Fruit fly (Drosophila melanogaster) whole organism, wandering third instar larva: ENCODE results near the gene mtd.

Experiments
- Abd-B ChIP-seq: fragments of >200 bp; optimal IDR thresholded peaks from 2 replicates; lab custom pipeline; 2017; ENCODE audit warnings: missing biosample characterization, missing genetic modification characterization
- CG32264 ChIP-seq: fragments of 200-800 bp; sonication (Bioruptor generic); optimal IDR thresholded peaks from 2 replicates; lab custom pipeline; 2016; ENCODE audit warnings: missing biosample characterization, missing genetic modification characterization
- CG9705 ChIP-seq: fragments of 200-800 bp; sonication (Bioruptor generic); optimal IDR thresholded peaks from 2 replicates; lab custom pipeline; 2018; ENCODE audit warnings: missing biosample characterization, mild to moderate bottlenecking, missing genetic modification characterization
- CrebA ChIP-seq: fragments of 200-800 bp; sonication (Bioruptor generic); optimal IDR thresholded peaks from 2 replicates; lab custom pipeline; 2016; ENCODE audit warnings: missing biosample characterization, mild to moderate bottlenecking, missing genetic modification characterization, borderline replicate concordance
- Dfd ChIP-seq: fragments of >200 bp; optimal IDR thresholded peaks from 2 replicates; lab custom pipeline; 2017; ENCODE audit warnings: missing biosample characterization, missing genetic modification characterization
- Dif ChIP-seq: fragments of 200-275, 200-300 bp; sonication (Bioruptor generic); optimal IDR thresholded peaks from 2 replicates; lab custom pipeline; 2018; ENCODE audit warnings: missing biosample characterization, missing genetic modification characterization; ENCODE audit not compliant: partially characterized antibody
- GATAd ChIP-seq: sonication (Bioruptor generic); optimal IDR thresholded peaks from 2 replicates; lab custom pipeline; 2016; ENCODE audit warnings: missing biosample characterization, missing genetic modification characterization
- HLH106 ChIP-seq: fragments of 200-800 bp; optimal IDR thresholded peaks from 3 replicates; lab custom pipeline; 2019; ENCODE audit warnings: missing biosample characterization, mild to moderate bottlenecking, missing genetic modification characterization, moderate library complexity
- Hnf4 ChIP-seq: fragments of 200-800 bp; sonication (Bioruptor generic); optimal IDR thresholded peaks from 2 replicates; lab custom pipeline; 2016; ENCODE audit warnings: missing biosample characterization, mild to moderate bottlenecking, missing genetic modification characterization
- Hr78 ChIP-seq: fragments of >200 bp; optimal IDR thresholded peaks from 2 replicates; lab custom pipeline; 2017; ENCODE audit warnings: missing biosample characterization, missing genetic modification characterization
- Hr83 ChIP-seq: fragments of 200-300 bp; sonication (Bioruptor generic); optimal IDR thresholded peaks from 2 replicates; lab custom pipeline; 2016; ENCODE audit warnings: missing biosample characterization, mild to moderate bottlenecking, missing genetic modification characterization, moderate library complexity; ENCODE audit not compliant: poor library complexity, severe bottlenecking
- Jra ChIP-seq: sonication (Bioruptor generic); optimal IDR thresholded peaks from 2 replicates; lab custom pipeline; 2016; ENCODE audit warnings: missing biosample characterization, missing genetic modification characterization
- Mio ChIP-seq: sonication (Bioruptor generic); optimal IDR thresholded peaks from 2 replicates; lab custom pipeline; 2016; ENCODE audit warnings: missing biosample characterization, missing genetic modification characterization
- Myc ChIP-seq: fragments of >200 bp; optimal IDR thresholded peaks from 2 replicates; lab custom pipeline; 2017
- N ChIP-seq: fragments of >200 bp; optimal IDR thresholded peaks from 2 replicates; lab custom pipeline; 2018; ENCODE audit warnings: missing biosample characterization, missing external identifiers, missing genetic modification characterization
- OdsH ChIP-seq: fragments of 200-800 bp; sonication (Bioruptor generic); optimal IDR thresholded peaks from 2 replicates; lab custom pipeline; 2016; ENCODE audit warnings: missing biosample characterization, mild to moderate bottlenecking, missing genetic modification characterization
- Rel ChIP-seq, 2 experiments: fragments of 200-800 bp; sonication (Bioruptor generic) in 1 of 2; optimal IDR thresholded peaks; 2 replicates in 1 of 2; 3 replicates in 1 of 2; lab custom pipeline; 2016 to 2019; ENCODE audit warnings: mild to moderate bottlenecking in 2 of 2, missing biosample characterization in 2 of 2, missing genetic modification characterization in 2 of 2, moderate library complexity in 1 of 2
- Sp1 ChIP-seq: fragments of 200-800 bp; sonication (Bioruptor generic); optimal IDR thresholded peaks from 3 replicates; lab custom pipeline; 2019; ENCODE audit warnings: missing biosample characterization, mild to moderate bottlenecking, missing genetic modification characterization, moderate library complexity
- Vsx2 ChIP-seq: fragments of 200-300, 225-300 bp; sonication (Bioruptor generic); optimal IDR thresholded peaks from 2 replicates; lab custom pipeline; 2018; ENCODE audit warnings: missing biosample characterization, missing genetic modification characterization; ENCODE audit not compliant: partially characterized antibody
- br ChIP-seq: fragments of 200-800 bp; sonication (Bioruptor generic); optimal IDR thresholded peaks from 2 replicates; lab custom pipeline; 2016; ENCODE audit warnings: missing biosample characterization, missing genetic modification characterization
- brk ChIP-seq: fragments of 200-800 bp; sonication (Bioruptor generic); optimal IDR thresholded peaks from 2 replicates; lab custom pipeline; 2016; ENCODE audit warnings: missing biosample characterization, mild to moderate bottlenecking, missing genetic modification characterization
- dl ChIP-seq, 2 experiments: fragments of 175-275, 200-275 bp in 1 of 2; fragments of 200-275 bp in 1 of 2; sonication (Bioruptor generic); optimal IDR thresholded peaks; lab custom pipeline; 2018; ENCODE audit warnings: mild to moderate bottlenecking in 2 of 2, missing biosample characterization in 2 of 2, missing genetic modification characterization in 2 of 2, moderate library complexity in 2 of 2; ENCODE audit not compliant: partially characterized antibody in 2 of 2, insufficient read depth in 1 of 2
- dmrt93B ChIP-seq: fragments of 200-800 bp; sonication (Bioruptor generic); optimal IDR thresholded peaks from 2 replicates; lab custom pipeline; 2018; ENCODE audit warnings: missing biosample characterization, mild to moderate bottlenecking, missing genetic modification characterization
- dsf ChIP-seq: sonication (Bioruptor generic); optimal IDR thresholded peaks from 2 replicates; lab custom pipeline; 2016; ENCODE audit warnings: missing biosample characterization, missing genetic modification characterization, borderline replicate concordance
- ey ChIP-seq: fragments of 200-800 bp; sonication (Bioruptor generic); optimal IDR thresholded peaks from 2 replicates; lab custom pipeline; 2016; ENCODE audit warnings: missing biosample characterization, missing genetic modification characterization
- foxo ChIP-seq, 2 experiments: fragments of 200-800 bp; sonication (Bioruptor generic); optimal IDR thresholded peaks; 2 replicates in 1 of 2; 3 replicates in 1 of 2; lab custom pipeline; 2016 to 2017; ENCODE audit warnings: missing biosample characterization in 2 of 2, missing genetic modification characterization in 2 of 2
- fru ChIP-seq: fragments of 200-800 bp; sonication (Bioruptor generic); optimal IDR thresholded peaks from 3 replicates; lab custom pipeline; 2016; ENCODE audit warnings: missing biosample characterization, mild to moderate bottlenecking, missing genetic modification characterization
- h ChIP-seq: fragments of 200-800 bp; sonication (Bioruptor generic); optimal IDR thresholded peaks from 3 replicates; lab custom pipeline; 2016; ENCODE audit warnings: missing biosample characterization, mild to moderate bottlenecking, missing genetic modification characterization
- jim ChIP-seq: fragments of 175-275, 200-325 bp; sonication (Bioruptor generic); optimal IDR thresholded peaks from 2 replicates; lab custom pipeline; 2016; ENCODE audit warnings: missing biosample characterization, mild to moderate bottlenecking, missing genetic modification characterization
- lola ChIP-seq: fragments of >200 bp; optimal IDR thresholded peaks from 2 replicates; lab custom pipeline; 2017; ENCODE audit warnings: missing biosample characterization, missing genetic modification characterization
- pan ChIP-seq: fragments of >200 bp; optimal IDR thresholded peaks from 2 replicates; lab custom pipeline; 2017
- psq ChIP-seq: fragments of 200-800 bp; sonication (Bioruptor generic); optimal IDR thresholded peaks from 3 replicates; lab custom pipeline; 2017; ENCODE audit warnings: missing biosample characterization, mild to moderate bottlenecking, missing genetic modification characterization, moderate library complexity
- rgr ChIP-seq: fragments of 200-800 bp; sonication (Bioruptor generic); optimal IDR thresholded peaks from 3 replicates; lab custom pipeline; 2016; ENCODE audit warnings: missing biosample characterization, mild to moderate bottlenecking, missing genetic modification characterization
- sage ChIP-seq: fragments of 200-800 bp; sonication (Bioruptor generic); optimal IDR thresholded peaks from 2 replicates; lab custom pipeline; 2016; ENCODE audit warnings: missing biosample characterization, mild to moderate bottlenecking, missing genetic modification characterization
- sv ChIP-seq: fragments of 200-800 bp; sonication (Bioruptor generic); optimal IDR thresholded peaks from 3 replicates; lab custom pipeline; 2016; ENCODE audit warnings: missing biosample characterization, missing genetic modification characterization
- tai ChIP-seq: sonication (Bioruptor generic); optimal IDR thresholded peaks from 2 replicates; lab custom pipeline; 2016; ENCODE audit warnings: missing biosample characterization, missing genetic modification characterization
- usp ChIP-seq: fragments of >200 bp; optimal IDR thresholded peaks from 2 replicates; lab custom pipeline; 2017; ENCODE audit warnings: missing biosample characterization, missing genetic modification characterization
- woc ChIP-seq: sonication (Bioruptor generic); optimal IDR thresholded peaks from 2 replicates; lab custom pipeline; 2016; ENCODE audit warnings: missing biosample characterization, mild to moderate bottlenecking, missing genetic modification characterization

Gene mtd

dm6 chr3R:5261262-5261661 lies 89.0 kb downstream of the mtd start:
- no peak for TF ChIP-seq usp (GFP tag; lab: Kevin White, UChicago)
- no peak for TF ChIP-seq Sp1
- no peak for TF ChIP-seq brk (GFP tag; lab: Kevin White, UChicago)
- no peak for TF ChIP-seq dl (GFP tag; optimal IDR thresholded peaks at IDR 0.05; lab: Kevin White, UChicago; ENCODE audit: insufficient read depth in 1 of 2, partially characterized antibody in 2 of 2)
- TF ChIP-seq dsf (GFP tag; lab: Kevin White, UChicago) = no peak
- no peak for TF ChIP-seq Mio (GFP tag; lab: Kevin White, UChicago)
- no peak for TF ChIP-seq Rel (GFP tag; optimal IDR thresholded peaks at IDR 0.05; lab: Kevin White, UChicago)
- no peak for TF ChIP-seq Rel (tag; optimal IDR thresholded peaks at IDR 0.05; lab: Kevin White, UChicago)
- TF ChIP-seq HLH106 (tag; lab: Kevin White, UChicago) = no peak
- TF ChIP-seq N (GFP tag; lab: Kevin White, UChicago) = no peak
- TF ChIP-seq h (GFP tag; lab: Kevin White, UChicago) = no peak
- no peak for TF ChIP-seq tai
- TF ChIP-seq CG32264 (GFP tag; lab: Kevin White, UChicago) = no peak
- TF ChIP-seq woc (GFP tag; lab: Kevin White, UChicago) = no peak
- TF ChIP-seq dmrt93B (GFP tag; lab: Kevin White, UChicago) = no peak
- TF ChIP-seq Hnf4 (GFP tag; lab: Kevin White, UChicago) = no peak
- no peak for TF ChIP-seq pan (lab: Kevin White, UChicago)
- no peak for TF ChIP-seq Dif (GFP tag; lab: Kevin White, UChicago)

- TF ChIP-seq jim (GFP tag; lab: Kevin White, UChicago) (no peak), dmrt93B (GFP tag; lab: Kevin White, UChicago) (no peak), CG32264 (GFP tag; lab: Kevin White, UChicago) (no peak), Myc (lab: Kevin White, UChicago) (no peak), br (GFP tag; lab: Kevin White, UChicago) (no peak), HLH106 (tag; lab: Kevin White, UChicago) (no peak), Rel (GFP tag; optimal IDR thresholded peaks at IDR 0.05; lab: Kevin White, UChicago) (no peak), Rel (tag; optimal IDR thresholded peaks at IDR 0.05; lab: Kevin White, UChicago) (no peak), sv (GFP tag; lab: Kevin White, UChicago) (no peak), N (GFP tag; lab: Kevin White, UChicago) (no peak), brk (GFP tag; lab: Kevin White, UChicago) (no peak), Abd-B (GFP tag; lab: Kevin White, UChicago) (no peak), lola (GFP tag; lab: Kevin White, UChicago) (no peak), dsf (GFP tag; lab: Kevin White, UChicago) (no peak), ey (GFP tag; lab: Kevin White, UChicago) (no peak), GATAd (GFP tag; lab: Kevin White, UChicago) (no peak), OdsH (GFP tag; lab: Kevin White, UChicago) (no peak), tai (no peak), dl (GFP tag; optimal IDR thresholded peaks at IDR 0.05; lab: Kevin White, UChicago; ENCODE audit: insufficient read depth in 1 of 2, partially characterized antibody in 2 of 2) (no peak), foxo (GFP tag; optimal IDR thresholded peaks at IDR 0.05; lab: Kevin White, UChicago) (no peak), Hr78 (GFP tag; lab: Kevin White, UChicago) (no peak)
- TF ChIP-seq, all 38 proteins: peak for 0
Measured at dm6 chr3R:5257147-5257487, 93.1 kb downstream of the mtd start.

dm6 chr3R:5256462-5257146 lies 93.6 kb downstream of the mtd start, which contains the start of the genes Enoph and Hph:
Enoph (minus strand) TSS chr3R:5256681.
Hph (plus strand) TSS chr3R:5257037.
- TF ChIP-seq Mio (GFP tag; lab: Kevin White, UChicago) = no peak
- TF ChIP-seq Hr83 (GFP tag; lab: Kevin White, UChicago) = peak; percentile 58
- TF ChIP-seq Hnf4 (GFP tag; lab: Kevin White, UChicago) = peak; percentile 83
- TF ChIP-seq Jra (GFP tag; lab: Kevin White, UChicago) = peak; percentile 89
- no peak for TF ChIP-seq pan (lab: Kevin White, UChicago)
- TF ChIP-seq usp (GFP tag; lab: Kevin White, UChicago) = no peak
- peak; percentile 64 for TF ChIP-seq OdsH (GFP tag; lab: Kevin White, UChicago)
- peak; percentile 33 for TF ChIP-seq CG32264 (GFP tag; lab: Kevin White, UChicago)
- TF ChIP-seq fru (GFP tag; lab: Kevin White, UChicago) = peak; percentile 73
- peak in 1 of 2 experiments; percentile 76 for TF ChIP-seq foxo (GFP tag; optimal IDR thresholded peaks at IDR 0.05; lab: Kevin White, UChicago)
- TF ChIP-seq dl (GFP tag; optimal IDR thresholded peaks at IDR 0.05; lab: Kevin White, UChicago; ENCODE audit: insufficient read depth in 1 of 2, partially characterized antibody in 2 of 2) = no peak
- TF ChIP-seq woc (GFP tag; lab: Kevin White, UChicago) = peak; percentile 73
- no peak for TF ChIP-seq Abd-B (GFP tag; lab: Kevin White, UChicago)
- no peak for TF ChIP-seq lola (GFP tag; lab: Kevin White, UChicago)
- TF ChIP-seq ey (GFP tag; lab: Kevin White, UChicago) = peak; percentile 56
- peak; percentile 20 for TF ChIP-seq Rel (GFP tag; optimal IDR thresholded peaks at IDR 0.05; lab: Kevin White, UChicago)
- peak; percentile 17 for TF ChIP-seq Rel (tag; optimal IDR thresholded peaks at IDR 0.05; lab: Kevin White, UChicago)
- TF ChIP-seq sv (GFP tag; lab: Kevin White, UChicago) = peak; percentile 46
- TF ChIP-seq jim (GFP tag; lab: Kevin White, UChicago) = no peak
- peak; percentile 31 for TF ChIP-seq CG9705 (GFP tag; lab: Kevin White, UChicago)
- peak; percentile 34 for TF ChIP-seq N (GFP tag; lab: Kevin White, UChicago)
- peak; percentile 72 for TF ChIP-seq rgr
- TF ChIP-seq h (GFP tag; lab: Kevin White, UChicago) = peak; percentile 76
- no peak for TF ChIP-seq Vsx2 (GFP tag; lab: Kevin White, UChicago)
- TF ChIP-seq psq (GFP tag; lab: Kevin White, UChicago) = peak; percentile 68
- TF ChIP-seq Sp1 = peak; percentile 71
- TF ChIP-seq sage (GFP tag; lab: Kevin White, UChicago) = peak; percentile 33
- TF ChIP-seq Myc (lab: Kevin White, UChicago) = peak; percentile 26
- TF ChIP-seq dsf (GFP tag; lab: Kevin White, UChicago) = peak; percentile 68
- no peak for TF ChIP-seq Dif (GFP tag; lab: Kevin White, UChicago)
- no peak for TF ChIP-seq brk (GFP tag; lab: Kevin White, UChicago)
- no peak for TF ChIP-seq CrebA (GFP tag; lab: Kevin White, UChicago)
- no peak for TF ChIP-seq Hr78 (GFP tag; lab: Kevin White, UChicago)
- TF ChIP-seq Dfd = no peak
